Worm (Caenorhabditis elegans): ENCODE results near the gene pas-6.

The pas-6 gene

ce11 chrV:5533755-5534154 lies 50.4 kb downstream of the pas-6 start, which contains the start of gene grl-1:
grl-1 (minus strand) TSS chrV:5533855.
- TF ChIP-seq zip-8 (tag; optimal IDR thresholded peaks at IDR 0.05) = peak; percentile 6
- no peak for TF ChIP-seq ceh-43 (GFP tag; optimal IDR thresholded peaks at IDR 0.05)
- no peak for TF ChIP-seq elt-1 (tag; optimal IDR thresholded peaks at IDR 0.05; ENCODE audit: borderline replicate concordance, insufficient read depth)
- no peak for TF ChIP-seq ces-1 (GFP tag; optimal IDR thresholded peaks at IDR 0.05)
- no peak for TF ChIP-seq ceh-39 (tag; optimal IDR thresholded peaks at IDR 0.05)
- no peak for TF ChIP-seq nhr-28 (tag; optimal IDR thresholded peaks at IDR 0.05)
- TF ChIP-seq mep-1 (tag; optimal IDR thresholded peaks at IDR 0.05) = no peak
- TF ChIP-seq mab-5 (tag; optimal IDR thresholded peaks at IDR 0.05) = no peak
- no peak for TF ChIP-seq nhr-12 (tag; optimal IDR thresholded peaks at IDR 0.05)

Measured in whole organism, mixed stage, embryonic.